Worm (Caenorhabditis elegans): Measurements from ENCODE around the gene B0035.15.
"Not testable (repeated sequence)": the region's sequence is repeated elsewhere in the genome, so short reads cannot be mapped to it uniquely, and the experiment has no call there.

DNA sequence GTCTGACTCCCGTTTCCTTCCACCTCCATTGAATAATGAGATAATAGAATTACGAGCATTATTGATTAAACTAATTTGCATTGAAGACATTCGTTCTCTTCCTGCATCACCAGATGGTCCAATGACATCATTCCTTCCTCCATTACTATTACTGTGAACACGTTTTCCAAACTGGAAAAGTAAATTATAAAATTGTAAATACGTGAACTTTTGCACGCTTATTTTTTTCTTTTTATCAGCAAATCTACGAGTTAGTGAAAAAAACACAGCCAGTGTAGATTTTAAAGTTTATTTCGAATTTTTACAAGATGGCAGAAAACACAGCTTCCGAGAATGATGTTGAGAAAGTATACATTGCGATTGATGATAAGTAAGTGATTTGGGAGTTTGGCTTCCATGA, 44.4 kb downstream of the B0035.15 start, which contains the start of gene C05C12.1:
- not testable (repeated sequence) for TF ChIP-seq unc-39 (tag; optimal IDR thresholded peaks at IDR 0.05); unc-62 (GFP tag; optimal IDR thresholded peaks at IDR 0.05); mep-1 (tag; optimal IDR thresholded peaks at IDR 0.05); nhr-237 (tag; optimal IDR thresholded peaks at IDR 0.05); pha-4 (tag; optimal IDR thresholded peaks at IDR 0.05); elt-1 (tag; optimal IDR thresholded peaks at IDR 0.05; ENCODE audit: borderline replicate concordance, insufficient read depth); ztf-11 (tag; optimal IDR thresholded peaks at IDR 0.05); elt-3 (tag; optimal IDR thresholded peaks at IDR 0.05); lsy-2 (tag; optimal IDR thresholded peaks at IDR 0.05)

All from whole organism, mixed stage, embryonic.